Worm (Caenorhabditis elegans) whole organism, L4/young adult: ENCODE results near the gene F36G9.3.

Source experiments
- W03F9.2 ChIP-seq: fragments of 150-350 bp; optimal IDR thresholded peaks from 2 replicates; lab custom pipeline; 2014; ENCODE audit warnings: missing biosample characterization, missing genetic modification characterization
- him-1 ChIP-seq: sonication (generic microtip); optimal IDR thresholded peaks from 2 replicates; lab custom pipeline; 2016; ENCODE audit warnings: missing genotype, missing genetic modification reagents, missing genetic modification characterization, missing compliant biosample characterization

- no peak for TF ChIP-seq him-1
- TF ChIP-seq W03F9.2: no peak
These were observed 14.1 kb upstream of the F36G9.3 start, which contains the start of gene srw-53 for ce11 chrV:15943125-15943524.
